Fruit fly (Drosophila melanogaster) whole organism, embryonic: ENCODE measurements around the gene Pdcd4.

Experiments used
- Atf-2 ChIP-seq: fragments of 200-800 bp; sonication (Bioruptor generic); optimal IDR thresholded peaks from 2 replicates; lab custom pipeline; 2016; ENCODE audit warnings: missing biosample characterization, missing genetic modification characterization
- Awh ChIP-seq: fragments of 200-800 bp; sonication (Bioruptor generic); IDR thresholded peaks from 2 replicates; pipeline ENCODE4, ENCODE4 v1.3.6; 2022; ENCODE audit warnings: missing biosample characterization, missing genetic modification characterization
- Bteb2 ChIP-seq: fragments of 200-800 bp; sonication (Bioruptor generic); optimal IDR thresholded peaks from 2 replicates; lab custom pipeline; 2016; ENCODE audit warnings: missing biosample characterization, missing genetic modification characterization
- CG10654 ChIP-seq: fragments of 200-800 bp; sonication (Bioruptor generic); optimal IDR thresholded peaks from 2 replicates; lab custom pipeline; 2016; ENCODE audit warnings: missing biosample characterization, missing genetic modification characterization
- CG13624 ChIP-seq: fragments of 200-800 bp; sonication (Bioruptor generic); optimal IDR thresholded peaks from 2 replicates; lab custom pipeline; 2016; ENCODE audit warnings: missing biosample characterization, missing genetic modification characterization
- CG15011 ChIP-seq: fragments of 200-800 bp; sonication (Bioruptor generic); optimal IDR thresholded peaks from 3 replicates; lab custom pipeline; 2018; ENCODE audit warnings: missing biosample characterization, mild to moderate bottlenecking, missing genetic modification characterization
- CG1603 ChIP-seq: fragments of 200-800 bp; sonication (Bioruptor generic); optimal IDR thresholded peaks from 2 replicates; lab custom pipeline; 2019; ENCODE audit warnings: missing biosample characterization, mild to moderate bottlenecking, missing genetic modification characterization, moderate library complexity
- CG18011 ChIP-seq: fragments of 200-800 bp; sonication (Bioruptor generic); optimal IDR thresholded peaks from 2 replicates; lab custom pipeline; 2017; ENCODE audit warnings: missing biosample characterization, missing genetic modification characterization, mild to moderate bottlenecking, moderate library complexity, missing genotype
- CG18476 ChIP-seq: fragments of 200-800 bp; sonication (Bioruptor generic); optimal IDR thresholded peaks from 2 replicates; lab custom pipeline; 2016; ENCODE audit warnings: missing biosample characterization, mild to moderate bottlenecking, missing genetic modification characterization
- CG30403 ChIP-seq: fragments of 200-800 bp; sonication (Bioruptor generic); optimal IDR thresholded peaks from 3 replicates; lab custom pipeline; 2016; ENCODE audit warnings: missing biosample characterization, missing genetic modification characterization
- CG31224 ChIP-seq: fragments of 200-800 bp; sonication (Bioruptor generic); IDR thresholded peaks from 2 replicates; pipeline ENCODE4 v1.3.6; 2022; ENCODE audit warnings: missing biosample characterization, missing genetic modification characterization
- CG31441 ChIP-seq: fragments of 200-800 bp; sonication (Bioruptor generic); IDR thresholded peaks from 2 replicates; pipeline ENCODE4 v1.3.6; 2022; ENCODE audit warnings: missing biosample characterization, missing genetic modification characterization
- CG32532 ChIP-seq: fragments of 200-800 bp; sonication (Bioruptor generic); IDR thresholded peaks from 2 replicates; pipeline ENCODE4 v1.3.6; 2022; ENCODE audit warnings: missing biosample characterization, missing genetic modification characterization
- CG32772 ChIP-seq: fragments of 200-800 bp; sonication (Bioruptor generic); IDR thresholded peaks from 2 replicates; pipeline ENCODE4 v1.3.6; 2022; ENCODE audit warnings: missing biosample characterization, missing genetic modification characterization
- CG3281 ChIP-seq: fragments of 200-800 bp; sonication (Bioruptor generic); optimal IDR thresholded peaks from 3 replicates; lab custom pipeline; 2017; ENCODE audit warnings: missing biosample characterization, mild to moderate bottlenecking, missing genetic modification characterization
- CG3847 ChIP-seq: fragments of 200-800 bp; sonication (Bioruptor generic); IDR thresholded peaks from 2 replicates; pipeline ENCODE4 v1.3.6; 2022; ENCODE audit warnings: missing biosample characterization, missing genetic modification characterization
- CG7372 ChIP-seq: fragments of 200-800 bp; sonication (Bioruptor generic); IDR thresholded peaks from 2 replicates; pipeline ENCODE4 v1.3.6; 2022; ENCODE audit warnings: missing biosample characterization, missing genetic modification characterization
- CG7556 ChIP-seq: fragments of 200-800 bp; sonication (Bioruptor generic); optimal IDR thresholded peaks from 2 replicates; lab custom pipeline; 2017; ENCODE audit warnings: missing biosample characterization, mild to moderate bottlenecking, missing genetic modification characterization
- CG7963 ChIP-seq: fragments of 200-800 bp; sonication (Bioruptor generic); IDR thresholded peaks from 3 replicates; pipeline ENCODE4 v1.3.6; 2022; ENCODE audit warnings: missing biosample characterization, missing genetic modification characterization; ENCODE audit not compliant: partially characterized antibody
- Camta ChIP-seq: fragments of 200-800 bp; sonication (Bioruptor generic); optimal IDR thresholded peaks from 2 replicates; lab custom pipeline; 2016; ENCODE audit warnings: missing biosample characterization, missing genetic modification characterization
- Doc3 ChIP-seq: fragments of 200-800 bp; sonication (Bioruptor generic); IDR thresholded peaks from 3 replicates; pipeline ENCODE4 v1.3.6; 2022; ENCODE audit warnings: missing biosample characterization, missing genetic modification characterization; ENCODE audit not compliant: partially characterized antibody
- Ets65A ChIP-seq: fragments of 200-800 bp; sonication (Bioruptor generic); peaks from one replicate; lab custom pipeline; 2016; ENCODE audit warnings: missing biosample characterization, missing genetic modification characterization
- HHEX ChIP-seq: fragments of 200-800 bp; sonication (Bioruptor generic); optimal IDR thresholded peaks from 3 replicates; lab custom pipeline; 2017; ENCODE audit warnings: missing biosample characterization, mild to moderate bottlenecking, missing genetic modification characterization, missing genetic modification reagents
- Hand ChIP-seq: fragments of 200-800 bp; sonication (Bioruptor generic); optimal IDR thresholded peaks from 2 replicates; lab custom pipeline; 2017; ENCODE audit warnings: mild to moderate bottlenecking, missing biosample characterization, missing genetic modification reagents, missing genetic modification characterization
- Hey ChIP-seq: fragments of 200-800 bp; sonication (Bioruptor generic); optimal IDR thresholded peaks from 3 replicates; lab custom pipeline; 2018; ENCODE audit warnings: missing biosample characterization, mild to moderate bottlenecking, missing genetic modification characterization
- Hmr ChIP-seq: fragments of 200-800 bp; sonication (Bioruptor generic); optimal IDR thresholded peaks from 3 replicates; lab custom pipeline; 2017; ENCODE audit warnings: mild to moderate bottlenecking, missing biosample characterization, missing genetic modification reagents, missing genetic modification characterization
- Hr3 ChIP-seq: fragments of 200-800 bp; sonication (Bioruptor generic); optimal IDR thresholded peaks from 3 replicates; lab custom pipeline; 2016; ENCODE audit warnings: missing biosample characterization, missing genetic modification characterization
- Jarid2 ChIP-seq: fragments of 200-800 bp; sonication (Bioruptor generic); optimal IDR thresholded peaks from 3 replicates; lab custom pipeline; 2017; ENCODE audit warnings: mild to moderate bottlenecking, missing biosample characterization, missing genetic modification reagents, missing genetic modification characterization
- Lim3 ChIP-seq: fragments of 200-800 bp; sonication (Bioruptor generic); IDR thresholded peaks from 2 replicates; pipeline ENCODE4 v1.3.6; 2022; ENCODE audit warnings: missing biosample characterization, missing genetic modification characterization
- Meics ChIP-seq: fragments of 200-800 bp; sonication (Bioruptor generic); optimal IDR thresholded peaks from 2 replicates; lab custom pipeline; 2017; ENCODE audit warnings: missing biosample characterization, mild to moderate bottlenecking, missing genetic modification characterization
- Nf-YC ChIP-seq: fragments of 200-800 bp; optimal IDR thresholded peaks from 3 replicates; lab custom pipeline; 2019; ENCODE audit warnings: missing biosample characterization, mild to moderate bottlenecking, missing genetic modification characterization, moderate library complexity
- Poxn ChIP-seq: fragments of 200-800 bp; sonication (Bioruptor generic); IDR thresholded peaks from 2 replicates; pipeline ENCODE4 v1.3.6; 2022; ENCODE audit warnings: missing biosample characterization, missing genetic modification characterization
- ara ChIP-seq: fragments of 200-800 bp; sonication (Bioruptor generic); IDR thresholded peaks from 2 replicates; pipeline ENCODE4 v1.3.6; 2022; ENCODE audit warnings: missing biosample characterization, missing genetic modification characterization
- cas ChIP-seq: fragments of 200-800 bp; sonication (Bioruptor generic); IDR thresholded peaks from 2 replicates; pipeline ENCODE4 v1.3.6; 2022; ENCODE audit warnings: missing biosample characterization, missing genetic modification characterization
- chn ChIP-seq: fragments of 200-800 bp; sonication (Bioruptor generic); optimal IDR thresholded peaks from 2 replicates; lab custom pipeline; 2016; ENCODE audit warnings: missing biosample characterization, missing genetic modification characterization
- lilli ChIP-seq: fragments of 200-800 bp; sonication (Bioruptor generic); optimal IDR thresholded peaks from 3 replicates; lab custom pipeline; 2016; ENCODE audit warnings: missing biosample characterization, missing genetic modification characterization
- nerfin-1 ChIP-seq: fragments of 200-800 bp; sonication (Bioruptor generic); optimal IDR thresholded peaks from 3 replicates; lab custom pipeline; 2019; ENCODE audit warnings: missing biosample characterization, mild to moderate bottlenecking, missing genetic modification characterization, moderate library complexity
- oc ChIP-seq: fragments of 200-800 bp; sonication (Bioruptor generic); optimal IDR thresholded peaks from 2 replicates; lab custom pipeline; 2018; ENCODE audit warnings: missing biosample characterization, mild to moderate bottlenecking, missing genetic modification characterization, moderate library complexity
- pfk ChIP-seq: fragments of 200-800 bp; sonication (Bioruptor generic); optimal IDR thresholded peaks from 2 replicates; lab custom pipeline; 2018; ENCODE audit warnings: missing biosample characterization, mild to moderate bottlenecking, missing genetic modification characterization, moderate library complexity
- pnt ChIP-seq: fragments of 200-800 bp; sonication (Bioruptor generic); optimal IDR thresholded peaks from 3 replicates; lab custom pipeline; 2016; ENCODE audit warnings: missing biosample characterization, missing genetic modification characterization
- prd ChIP-seq, 3 experiments: fragments of >200 bp in 2 of 3; fragments of 200-800 bp in 1 of 3; sonication (Bioruptor generic) in 1 of 3; optimal IDR thresholded peaks in 2 of 3; IDR thresholded peaks in 1 of 3; 2 replicates in 2 of 3; 3 replicates in 1 of 3; pipeline versions ENCODE4 v1.3.6 to Lab custom; 2017 to 2022; ENCODE audit warnings: missing biosample characterization in 1 of 3, missing genetic modification characterization in 1 of 3
- shn ChIP-seq: fragments of 200-800 bp; sonication (Bioruptor generic); optimal IDR thresholded peaks from 3 replicates; lab custom pipeline; 2016; ENCODE audit warnings: missing biosample characterization, missing genetic modification characterization
- sim ChIP-seq: fragments of 200-800 bp; sonication (Bioruptor generic); IDR thresholded peaks from 2 replicates; pipeline ENCODE4 v1.3.6; 2022; ENCODE audit warnings: missing biosample characterization, missing genetic modification characterization
- sqz ChIP-seq: fragments of 200-800 bp; sonication (Bioruptor generic); optimal IDR thresholded peaks from 3 replicates; lab custom pipeline; 2018; ENCODE audit warnings: missing biosample characterization, mild to moderate bottlenecking, missing genetic modification characterization
- stc ChIP-seq: fragments of 200-800 bp; sonication (Bioruptor generic); IDR thresholded peaks from 2 replicates; pipeline ENCODE4 v1.3.6; 2022; ENCODE audit warnings: missing biosample characterization, missing genetic modification characterization
- trh ChIP-seq: fragments of 200-800 bp; sonication (Bioruptor generic); optimal IDR thresholded peaks from 2 replicates; lab custom pipeline; 2016; ENCODE audit warnings: missing biosample characterization, missing genetic modification characterization
- unpg ChIP-seq: fragments of 200-800 bp; sonication (Bioruptor generic); optimal IDR thresholded peaks from 3 replicates; lab custom pipeline; 2018; ENCODE audit warnings: missing biosample characterization, mild to moderate bottlenecking, missing genetic modification characterization, moderate library complexity
- zfh2 ChIP-seq: fragments of 200-800 bp; sonication (Bioruptor generic); optimal IDR thresholded peaks from 2 replicates; lab custom pipeline; 2016; ENCODE audit warnings: missing biosample characterization, missing genetic modification characterization

Gene Pdcd4

DNA sequence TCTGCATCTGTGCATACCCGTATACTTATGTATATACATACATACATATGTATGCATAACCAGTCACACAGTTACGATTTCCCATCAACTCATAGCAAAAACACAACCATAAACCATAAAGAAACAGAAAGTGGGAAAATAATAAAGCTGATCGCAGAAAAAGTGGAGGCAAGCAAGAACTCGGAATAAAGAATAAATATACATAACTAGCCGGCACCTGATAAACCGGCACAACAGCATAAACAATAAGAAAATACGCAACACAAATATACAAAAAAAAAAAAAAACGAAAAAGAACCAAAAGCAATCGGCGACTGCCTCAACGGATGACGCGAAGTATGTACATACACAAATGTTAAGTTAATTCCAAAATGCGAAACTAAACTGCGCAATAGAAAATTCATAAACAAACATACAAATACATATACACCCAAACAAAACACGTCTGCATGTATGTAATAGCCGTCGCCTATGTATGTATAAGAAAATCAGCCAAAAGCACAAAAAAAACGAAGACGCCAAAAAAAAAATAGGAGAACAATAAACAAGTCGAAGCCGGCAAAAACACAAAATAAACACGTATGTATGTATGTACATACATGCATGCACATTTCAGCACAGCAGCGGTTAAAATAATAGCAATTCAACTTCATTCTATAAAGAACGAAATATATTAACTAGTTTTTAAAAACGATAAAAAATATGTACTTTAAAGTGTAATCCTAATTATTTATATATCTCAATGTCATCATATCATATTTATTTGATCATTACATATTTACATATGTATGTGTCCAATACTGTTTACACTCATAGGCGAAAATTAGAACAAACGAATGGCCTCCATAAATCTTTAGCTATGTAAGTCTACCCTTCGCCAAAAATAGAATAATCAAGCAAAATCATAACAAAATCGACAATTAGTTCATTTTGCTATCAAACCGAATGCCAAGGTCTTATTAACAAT lies 6.0 kb downstream of the Pdcd4 start (continued):
- TF ChIP-seq Lim3 (GFP tag; lab: Robert Waterston, UW) (0 out of 2 replicates have a peak, but pooled peaks have one; percentile 35), shn (GFP tag; lab: Kevin White, UChicago) (no peak), zfh2 (GFP tag; lab: Kevin White, UChicago) (peak; percentile 17), prd (optimal IDR thresholded peaks at IDR 0.05; lab: Kevin White, UChicago) (no peak), prd (GFP tag; IDR thresholded peaks at IDR 0.05; lab: Robert Waterston, UW) (peak; percentile 70), unpg (GFP tag; lab: Kevin White, UChicago) (peak; percentile 78), trh (GFP tag; lab: Kevin White, UChicago) (peak; percentile 42), nerfin-1 (peak; percentile 50), CG32532 (GFP tag; lab: Robert Waterston, UW) (peak; percentile 87), CG31441 (GFP tag; lab: Robert Waterston, UW) (peak; percentile 82), lilli (GFP tag; lab: Kevin White, UChicago) (peak; percentile 57), HHEX (GFP tag; lab: Kevin White, UChicago) (peak; percentile 54), Poxn (GFP tag; lab: Robert Waterston, UW) (no peak), Meics (GFP tag; lab: Kevin White, UChicago) (peak; percentile 87), CG18011 (GFP tag; lab: Kevin White, UChicago) (peak; percentile 44), cas (GFP tag; lab: Robert Waterston, UW) (peak; percentile 59; the same call in 1 of the 2 replicates), Hmr (GFP tag; lab: Kevin White, UChicago) (peak; percentile 81), ara (GFP tag; lab: Robert Waterston, UW) (peak; percentile 59), CG30403 (GFP tag; lab: Kevin White, UChicago) (peak; percentile 77), CG32772 (GFP tag; lab: Robert Waterston, UW) (peak; percentile 72), Ets65A (GFP tag; lab: Kevin White, UChicago) (no peak), CG7963 (GFP tag; lab: Robert Waterston, UW) (no peak), CG7372 (GFP tag; lab: Robert Waterston, UW) (peak; percentile 66), sim (GFP tag; lab: Robert Waterston, UW) (peak; percentile 29; the same call in 1 of the 2 replicates), CG1603 (tag; lab: Kevin White, UChicago) (peak; percentile 59), Doc3 (no peak), oc (tag; lab: Kevin White, UChicago) (no peak), pfk (GFP tag; lab: Kevin White, UChicago) (no peak), Hey (tag; lab: Kevin White, UChicago) (no peak), CG31224 (GFP tag; lab: Robert Waterston, UW) (peak; percentile 58), sqz (GFP tag; lab: Kevin White, UChicago) (peak; percentile 82), Hr3 (GFP tag; lab: Kevin White, UChicago) (peak; percentile 59), stc (GFP tag; lab: Robert Waterston, UW) (peak; percentile 84), Hand (GFP tag; lab: Kevin White, UChicago) (peak; percentile 55), CG3281 (GFP tag; lab: Kevin White, UChicago) (peak; percentile 79), CG18476 (peak; percentile 41), Atf-2 (peak; percentile 2), Awh (peak; percentile 54; the same call in 1 of the 2 replicates), chn (GFP tag; lab: Kevin White, UChicago) (no peak), Jarid2 (GFP tag; lab: Kevin White, UChicago) (peak; percentile 38), Bteb2 (GFP tag; lab: Kevin White, UChicago) (peak; percentile 16), CG15011 (GFP tag; lab: Kevin White, UChicago) (peak; percentile 57), pnt (GFP tag; lab: Kevin White, UChicago) (no peak), CG7556 (GFP tag; lab: Kevin White, UChicago) (peak; percentile 86), CG10654 (GFP tag; lab: Kevin White, UChicago) (peak; percentile 21), Camta (GFP tag; lab: Kevin White, UChicago) (peak; percentile 5), CG3847 (peak; percentile 77), Nf-YC (tag; lab: Kevin White, UChicago) (peak; percentile 14), CG13624 (peak; percentile 97)
